Fruit fly (Drosophila melanogaster) whole organism, embryonic: ENCODE measurements around the gene CG42240.
A peak's percentile ranks its signal among the peaks of the same experiment; 100 is the strongest.

Experiments
- CG12744 ChIP-seq: fragments of 200-800 bp; sonication (Bioruptor generic); optimal IDR thresholded peaks from 2 replicates; lab custom pipeline; 2016; ENCODE audit warnings: missing biosample characterization, missing genetic modification characterization
- CG9215 ChIP-seq: fragments of 200-800 bp; sonication (Bioruptor generic); IDR thresholded peaks from 2 replicates; pipeline ENCODE4 v1.3.6; 2022; ENCODE audit warnings: missing biosample characterization, missing genetic modification characterization
- Fer2 ChIP-seq: fragments of 200-800 bp; sonication (Bioruptor generic); optimal IDR thresholded peaks from 2 replicates; lab custom pipeline; 2018; ENCODE audit warnings: missing biosample characterization, mild to moderate bottlenecking, missing genetic modification characterization, moderate library complexity
- Jarid2 ChIP-seq: fragments of 200-800 bp; sonication (Bioruptor generic); optimal IDR thresholded peaks from 3 replicates; lab custom pipeline; 2017; ENCODE audit warnings: mild to moderate bottlenecking, missing biosample characterization, missing genetic modification reagents, missing genetic modification characterization
- Lim3 ChIP-seq: fragments of 200-800 bp; sonication (Bioruptor generic); IDR thresholded peaks from 2 replicates; pipeline ENCODE4 v1.3.6; 2022; ENCODE audit warnings: missing biosample characterization, missing genetic modification characterization
- bsh ChIP-seq, 2 experiments: fragments of 200-800 bp; sonication (Bioruptor generic); optimal IDR thresholded peaks; 2 replicates each; lab custom pipeline; 2017 to 2018; ENCODE audit warnings: mild to moderate bottlenecking in 2 of 2, missing biosample characterization in 2 of 2, missing genetic modification characterization in 2 of 2, moderate library complexity in 1 of 2
- eve ChIP-seq, 2 experiments: fragments of >200 bp; optimal IDR thresholded peaks; 2 replicates each; lab custom pipeline; 2017; ENCODE audit warnings: missing biosample characterization in 2 of 2, missing genetic modification characterization in 2 of 2

DNA sequence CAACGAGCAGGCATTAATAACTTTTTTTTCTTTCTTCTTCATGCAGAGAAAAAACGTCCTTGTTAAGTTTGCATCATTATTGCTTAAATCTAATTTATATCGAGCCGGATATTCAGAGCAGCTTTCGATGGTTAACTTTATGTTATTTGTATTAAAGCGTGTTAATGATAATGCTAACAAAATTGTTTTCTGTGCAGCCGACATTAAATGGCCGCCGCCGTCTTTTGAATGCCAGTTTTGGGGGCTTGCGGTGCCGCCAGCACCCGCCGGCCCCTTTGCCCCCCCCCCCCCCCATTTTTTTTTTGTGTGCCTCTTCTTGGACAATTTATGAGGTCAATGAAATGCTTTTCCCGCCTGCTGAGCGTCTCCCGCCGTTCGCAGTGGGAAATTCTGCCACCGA, 19.1 kb upstream of the CG42240 start:
- TF ChIP-seq CG12744 (GFP tag; lab: Kevin White, UChicago): no peak
- TF ChIP-seq CG9215 (GFP tag; lab: Robert Waterston, UW): 0 out of 2 replicates have a peak, but pooled peaks have one; percentile 7
- TF ChIP-seq eve (GFP tag; optimal IDR thresholded peaks at IDR 0.05; lab: Kevin White, UChicago): no peak
- no peak for TF ChIP-seq Fer2 (tag; lab: Kevin White, UChicago)
- no peak for TF ChIP-seq Jarid2
- TF ChIP-seq Lim3 (GFP tag; lab: Robert Waterston, UW): no peak
- TF ChIP-seq bsh (GFP tag; optimal IDR thresholded peaks at IDR 0.05; lab: Kevin White, UChicago): peak in 1 of 2 experiments; percentile 29
